Fruit fly (Drosophila melanogaster) whole organism, adult: ENCODE measurements around the gene Sbf.
A peak's percentile ranks its signal among the peaks of the same experiment; 100 is the strongest.

ENCODE experiments used
- CG1620 ChIP-seq: fragments of 200-800 bp; sonication (Bioruptor generic); optimal IDR thresholded peaks from 2 replicates; lab custom pipeline; 2016; ENCODE audit warnings: missing biosample characterization, missing genetic modification characterization
- CG33017 ChIP-seq: fragments of 200-800 bp; sonication (Bioruptor generic); optimal IDR thresholded peaks from 2 replicates; lab custom pipeline; 2018; ENCODE audit warnings: missing biosample characterization, mild to moderate bottlenecking, missing genetic modification characterization, moderate library complexity
- CG7045 ChIP-seq: fragments of 200-800 bp; sonication (Bioruptor generic); optimal IDR thresholded peaks from 2 replicates; lab custom pipeline; 2017; ENCODE audit warnings: missing biosample characterization, mild to moderate bottlenecking, missing genetic modification characterization
- Crg-1 ChIP-seq: fragments of 200-800 bp; sonication (Bioruptor generic); optimal IDR thresholded peaks from 2 replicates; lab custom pipeline; 2016; ENCODE audit warnings: missing biosample characterization, missing genetic modification characterization
- Hr96 ChIP-seq: fragments of 200-800 bp; sonication (Bioruptor generic); optimal IDR thresholded peaks from 2 replicates; lab custom pipeline; 2016; ENCODE audit warnings: missing biosample characterization, missing genetic modification characterization
- Mnt ChIP-seq: fragments of 200-800 bp; sonication (Bioruptor generic); optimal IDR thresholded peaks from 2 replicates; lab custom pipeline; 2016; ENCODE audit warnings: missing biosample characterization, mild to moderate bottlenecking, missing genetic modification characterization
- cnc ChIP-seq, 2 experiments: fragments of >200 bp; optimal IDR thresholded peaks; 2 replicates each; lab custom pipeline; 2017
- pad ChIP-seq: fragments of 200-800 bp; sonication (Bioruptor generic); optimal IDR thresholded peaks from 3 replicates; lab custom pipeline; 2017; ENCODE audit warnings: missing biosample characterization, missing genetic modification characterization, mild to moderate bottlenecking, moderate library complexity, missing genetic modification reagents

DNA sequence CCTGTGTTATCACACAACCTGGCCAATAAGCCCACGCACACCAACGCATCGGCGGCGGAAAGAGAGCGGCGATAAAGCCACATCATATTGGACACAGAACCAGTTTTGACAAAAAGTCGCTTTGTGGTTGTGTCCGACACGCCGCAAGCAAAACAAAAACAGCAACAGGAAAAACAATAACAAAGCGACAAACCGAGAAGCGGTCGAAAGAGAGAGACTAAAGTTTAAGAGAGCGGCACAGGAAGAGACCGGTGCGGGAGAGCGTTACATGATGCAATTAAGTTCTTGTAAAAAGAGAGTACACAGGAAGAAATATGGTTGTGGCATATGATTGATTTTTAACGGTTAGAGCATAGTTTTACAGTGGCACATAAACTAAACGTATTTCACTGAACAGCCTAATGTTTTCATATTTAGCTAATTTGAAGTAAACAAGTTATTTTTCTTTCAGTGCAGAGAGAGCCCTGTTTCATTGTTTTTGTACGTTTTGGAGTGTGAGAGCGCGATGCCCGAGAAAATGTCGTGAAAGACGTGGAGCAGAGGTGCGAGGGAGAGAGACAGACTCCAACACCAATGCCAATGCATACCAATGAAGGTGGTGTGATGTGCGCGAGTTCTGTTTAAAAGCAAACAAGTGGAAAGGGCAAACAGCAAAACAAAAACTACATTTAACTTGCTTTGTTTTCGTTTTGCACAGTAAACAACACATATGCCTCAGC lies 35.9 kb downstream of the Sbf start:
- TF ChIP-seq CG1620: peak; percentile 100
- TF ChIP-seq cnc (optimal IDR thresholded peaks at IDR 0.05; lab: Kevin White, UChicago): no peak
- peak; percentile 99 for TF ChIP-seq Mnt
- peak; percentile 100 for TF ChIP-seq CG33017
- peak; percentile 97 for TF ChIP-seq pad (GFP tag; lab: Kevin White, UChicago)
- TF ChIP-seq Hr96: peak; percentile 100
- TF ChIP-seq CG7045: peak; percentile 100
- TF ChIP-seq Crg-1 (GFP tag; lab: Kevin White, UChicago): peak; percentile 100
